Worm (Caenorhabditis elegans) whole organism, late embryonic: ENCODE measurements around the gene fbxb-106.

Experiments
- K02D7.2 ChIP-seq: sonication (generic microtip); optimal IDR thresholded peaks from 2 replicates; lab custom pipeline; 2017; ENCODE audit warnings: mild to moderate bottlenecking, missing genetic modification characterization, missing compliant biosample characterization
- ceh-14 ChIP-seq: sonication (generic microtip); optimal IDR thresholded peaks from 2 replicates; lab custom pipeline; 2016; ENCODE audit warnings: missing genotype, missing genetic modification characterization, missing compliant biosample characterization
- ceh-31 ChIP-seq: sonication (generic microtip); optimal IDR thresholded peaks from 2 replicates; lab custom pipeline; 2016; ENCODE audit warnings: missing genetic modification characterization, missing compliant biosample characterization
- ets-4 ChIP-seq: sonication (generic microtip); optimal IDR thresholded peaks from 2 replicates; lab custom pipeline; 2016; ENCODE audit warnings: missing genetic modification characterization, missing compliant biosample characterization
- hlh-6 ChIP-seq: sonication (generic microtip); optimal IDR thresholded peaks from 2 replicates; lab custom pipeline; 2016; ENCODE audit warnings: missing genotype, missing genetic modification characterization, missing compliant biosample characterization
- unc-3 ChIP-seq, 2 experiments: fragments of 200-800 bp in 1 of 2; sonication (Bioruptor generic) in 1 of 2; sonication (generic microtip) in 1 of 2; conservative IDR thresholded peaks in 1 of 2; optimal IDR thresholded peaks in 1 of 2; 2 replicates each; pipeline versions ENCODE4 v1.3.6 to Lab custom; 2016 to 2022; ENCODE audit warnings: missing compliant biosample characterization in 2 of 2, missing genetic modification characterization in 2 of 2, missing genetic modification reagents in 1 of 2

DNA sequence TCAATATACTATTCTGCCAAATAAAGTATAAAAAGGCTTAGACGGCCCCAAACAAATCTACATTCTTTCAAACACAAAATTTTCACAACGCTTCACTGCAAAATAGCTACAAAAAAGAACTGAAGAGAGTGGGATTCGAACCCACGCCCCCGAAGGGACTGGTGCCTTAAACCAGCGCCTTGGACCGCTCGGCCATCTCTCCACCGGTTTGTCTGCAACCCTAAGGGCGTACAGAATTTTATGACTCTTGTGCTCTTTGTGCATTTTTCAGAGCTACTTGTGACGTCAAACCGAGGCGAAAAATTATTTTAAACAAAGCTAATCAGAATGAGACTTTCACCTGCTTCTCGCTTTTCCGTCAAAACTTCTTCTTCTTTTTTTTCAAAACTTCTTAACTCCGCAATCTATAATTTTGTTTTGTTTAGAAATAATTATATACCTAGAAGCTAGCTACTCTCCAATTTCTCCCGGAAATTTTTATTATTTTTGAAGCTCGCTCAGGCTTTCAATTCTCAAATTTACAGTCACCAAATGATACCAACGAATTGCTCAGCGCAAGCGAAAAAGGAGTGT is 26.0 kb upstream of the fbxb-106 start, which contains the start of gene T05A8.8:
- TF ChIP-seq K02D7.2 (tag; lab: Kevin White, UChicago) (no peak), ets-4 (tag; lab: Kevin White, UChicago) (no peak), hlh-6 (no peak), ceh-31 (tag; lab: Kevin White, UChicago) (no peak), unc-3 (GFP tag; conservative IDR thresholded peaks at IDR 0.05; lab: Robert Waterston, UW) (no peak), unc-3 (tag; optimal IDR thresholded peaks at IDR 0.05; lab: Kevin White, UChicago) (no peak), ceh-14 (tag; lab: Kevin White, UChicago) (no peak)
